Fruit fly (Drosophila melanogaster) ovary, adult (tissue): ENCODE data around the gene CAH7.
A peak's percentile ranks its signal among the peaks of the same experiment; 100 is the strongest.

Experiments
- CG17801 ChIP-seq: fragments of 200-800 bp; optimal IDR thresholded peaks from 2 replicates; lab custom pipeline; 2019; ENCODE audit warnings: missing biosample characterization, mild to moderate bottlenecking, missing genetic modification characterization, moderate library complexity; ENCODE audit not compliant: partially characterized antibody

CAH7 gene

dm6 chr3R:10109212-10109880, 2.7 kb upstream of the CAH7 start:
- no peak for TF ChIP-seq CG17801 (GFP tag; lab: Kevin White, UChicago)

- TF ChIP-seq CG17801 (GFP tag; lab: Kevin White, UChicago), result no peak
Measured at dm6 chr3R:10109938-10110337, 2.1 kb upstream of the CAH7 start, which contains the start of gene Fmr1. TSS of gene Fmr1 (minus strand) at chr3R:10110121.

dm6 chr3R:10111150-10111814, 755 bp upstream of the CAH7 start:
- TF ChIP-seq CG17801 (GFP tag; lab: Kevin White, UChicago), result peak; percentile 0

dm6 chr3R:10111815-10112185, 237 bp upstream of the CAH7 start:
- TF ChIP-seq CG17801 (GFP tag; lab: Kevin White, UChicago), result peak; percentile 17

- TF ChIP-seq CG17801 (GFP tag; lab: Kevin White, UChicago), result no peak
Measured at dm6 chr3R:10113746-10114145, 1.7 kb downstream of the CAH7 start.

- no peak for TF ChIP-seq CG17801 (GFP tag; lab: Kevin White, UChicago)
Measured at dm6 chr3R:10114915-10115534, 3.0 kb downstream of the CAH7 start.

- TF ChIP-seq CG17801 (GFP tag; lab: Kevin White, UChicago), result no peak
Measured at dm6 chr3R:10115797-10116196, 3.8 kb downstream of the CAH7 start.

- no peak for TF ChIP-seq CG17801 (GFP tag; lab: Kevin White, UChicago)
Measured at dm6 chr3R:10119592-10119991, 7.6 kb downstream of the CAH7 start.

- no peak for TF ChIP-seq CG17801 (GFP tag; lab: Kevin White, UChicago)
Measured at dm6 chr3R:10121266-10121904, 9.3 kb downstream of the CAH7 start, which contains the start of the genes gammaSnap2 and ATPsynepsilonL. TSS of gene gammaSnap2 (minus strand) at chr3R:10121400. TSS of gene ATPsynepsilonL (plus strand) at chr3R:10121773.

dm6 chr3R:10124764-10125163, 12.7 kb downstream of the CAH7 start:
- TF ChIP-seq CG17801 (GFP tag; lab: Kevin White, UChicago), result no peak

- no peak for TF ChIP-seq CG17801 (GFP tag; lab: Kevin White, UChicago)
Measured at dm6 chr3R:10125477-10125876, 13.4 kb downstream of the CAH7 start, which contains the start of gene knk. TSS of gene knk (minus strand) at chr3R:10125664.

- peak; percentile 54 for TF ChIP-seq CG17801 (GFP tag; lab: Kevin White, UChicago)
Measured at dm6 chr3R:10130091-10130490, 18.1 kb downstream of the CAH7 start.

dm6 chr3R:10130975-10131529, 19.0 kb downstream of the CAH7 start:
- TF ChIP-seq CG17801 (GFP tag; lab: Kevin White, UChicago), result no peak

dm6 chr3R:10132906-10133416, 20.9 kb downstream of the CAH7 start:
- TF ChIP-seq CG17801 (GFP tag; lab: Kevin White, UChicago), result no peak
